Fruit fly (Drosophila melanogaster) S2 (cell line): Measurements from ENCODE around the gene Sid.
A peak's percentile ranks its signal among the peaks of the same experiment; 100 is the strongest.

Experiments
- CG8478 ChIP-seq: fragments of >200 bp; optimal IDR thresholded peaks from 2 replicates; lab custom pipeline; 2018
- CTCF ChIP-seq, 2 experiments: fragments of >200 bp; optimal IDR thresholded peaks; 2 replicates each; lab custom pipeline; 2018

Sid gene

DNA sequence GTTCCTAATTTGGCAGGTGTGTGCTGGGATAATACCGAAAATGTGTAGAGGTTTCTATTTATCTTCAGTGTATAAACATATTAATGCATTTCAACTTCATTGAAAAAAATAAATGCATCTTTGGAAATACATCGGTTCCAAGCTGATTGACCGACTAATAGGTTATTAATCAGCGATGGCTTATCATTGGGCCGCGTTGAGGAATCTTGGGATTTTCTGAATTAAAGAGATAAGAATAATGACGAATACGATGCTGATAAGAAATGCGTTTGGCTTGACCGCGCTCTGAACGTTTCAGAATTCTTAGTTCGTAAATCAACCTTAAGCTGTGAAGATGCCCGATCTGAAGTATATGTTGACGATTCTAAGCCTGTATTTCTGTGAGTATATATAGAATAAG lies at the start of gene Sid:
TSS of gene Sid (plus strand) at position 301 of the 400 bp plus-strand sequence.
- TF ChIP-seq CG8478 (no peak), CTCF (optimal IDR thresholded peaks at IDR 0.05; lab: Kevin White, UChicago) (no peak)

dm6 chr3R:28620813-28621212 lies 49.7 kb upstream of the Sid start:
- TF ChIP-seq CG8478 (no peak), CTCF (optimal IDR thresholded peaks at IDR 0.05; lab: Kevin White, UChicago) (no peak)

DNA sequence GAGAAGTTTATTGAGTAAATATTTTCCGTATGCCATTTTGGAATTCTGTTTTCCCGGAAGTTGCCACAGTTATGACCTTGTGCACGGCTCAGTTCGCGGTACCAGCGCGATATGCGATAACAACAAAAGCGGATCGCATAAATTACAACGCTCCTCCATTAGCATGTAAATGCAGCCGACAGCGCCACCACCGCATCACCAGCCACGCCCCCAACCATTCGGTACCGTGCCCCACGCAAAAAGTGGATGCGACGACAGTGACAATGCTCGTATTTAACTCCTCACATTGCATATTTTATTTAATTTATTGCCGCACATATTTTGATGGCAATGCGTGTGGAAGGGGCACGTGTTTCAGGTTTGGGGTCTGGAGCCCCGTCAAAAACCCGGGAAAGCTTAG lies 47.4 kb upstream of the Sid start:
- TF ChIP-seq CG8478 (no peak), CTCF (optimal IDR thresholded peaks at IDR 0.05; lab: Kevin White, UChicago) (no peak)

DNA sequence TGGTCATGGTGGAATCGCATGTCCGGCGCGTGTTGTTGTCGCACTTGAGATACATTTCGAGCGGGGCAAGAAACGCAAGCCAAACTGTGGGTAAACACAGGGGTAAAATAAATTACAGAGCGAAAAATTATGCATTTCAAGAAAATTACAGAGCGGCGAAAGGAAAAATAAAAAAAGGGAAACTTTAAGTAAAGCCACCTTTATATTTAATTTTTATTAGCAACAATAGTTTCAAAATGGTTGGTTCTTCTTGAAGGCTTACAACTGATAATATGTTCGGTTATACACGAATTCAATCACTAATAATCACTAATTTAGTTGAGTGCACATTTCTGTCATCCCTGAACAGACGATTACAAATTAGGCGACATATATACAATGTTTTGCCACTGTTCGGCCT lies 46.9 kb upstream of the Sid start:
- TF ChIP-seq CTCF (optimal IDR thresholded peaks at IDR 0.05; lab: Kevin White, UChicago): no peak
- no peak for TF ChIP-seq CG8478

dm6 chr3R:28627267-28627666 lies 43.2 kb upstream of the Sid start:
- TF ChIP-seq CTCF (optimal IDR thresholded peaks at IDR 0.05; lab: Kevin White, UChicago): no peak
- no peak for TF ChIP-seq CG8478

dm6 chr3R:28628696-28629095 lies 41.8 kb upstream of the Sid start:
- TF ChIP-seq CG8478: no peak
- no peak for TF ChIP-seq CTCF (optimal IDR thresholded peaks at IDR 0.05; lab: Kevin White, UChicago)

- TF ChIP-seq CTCF (optimal IDR thresholded peaks at IDR 0.05; lab: Kevin White, UChicago): no peak
- no peak for TF ChIP-seq CG8478
Measured at dm6 chr3R:28629186-28629979, 41.1 kb upstream of the Sid start.

DNA sequence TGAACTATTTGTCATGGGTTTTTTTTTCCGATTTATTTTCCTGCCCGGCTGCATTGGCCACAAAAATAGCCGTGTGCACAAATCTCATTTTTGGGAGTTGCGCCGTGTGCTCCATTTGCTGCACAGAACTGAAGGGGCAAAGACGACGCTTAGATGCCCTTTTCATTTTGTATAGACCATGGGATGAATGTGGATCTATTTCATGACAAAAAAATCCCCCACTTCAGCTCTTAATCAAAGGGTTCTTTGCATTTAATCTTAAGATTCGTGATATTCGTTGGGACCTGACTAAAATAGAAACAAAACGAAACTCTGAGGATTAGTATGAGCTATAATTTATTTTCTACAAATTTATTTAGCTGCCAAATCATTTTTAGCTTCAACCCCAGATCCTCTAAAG lies 40.4 kb upstream of the Sid start:
- TF ChIP-seq CTCF (optimal IDR thresholded peaks at IDR 0.05; lab: Kevin White, UChicago): no peak
- TF ChIP-seq CG8478: no peak

dm6 chr3R:28630861-28631260 lies 39.6 kb upstream of the Sid start:
- TF ChIP-seq CTCF (optimal IDR thresholded peaks at IDR 0.05; lab: Kevin White, UChicago): no peak
- no peak for TF ChIP-seq CG8478

dm6 chr3R:28631753-28632152 lies 38.8 kb upstream of the Sid start:
- TF ChIP-seq CG8478 (no peak), CTCF (optimal IDR thresholded peaks at IDR 0.05; lab: Kevin White, UChicago) (no peak)

DNA sequence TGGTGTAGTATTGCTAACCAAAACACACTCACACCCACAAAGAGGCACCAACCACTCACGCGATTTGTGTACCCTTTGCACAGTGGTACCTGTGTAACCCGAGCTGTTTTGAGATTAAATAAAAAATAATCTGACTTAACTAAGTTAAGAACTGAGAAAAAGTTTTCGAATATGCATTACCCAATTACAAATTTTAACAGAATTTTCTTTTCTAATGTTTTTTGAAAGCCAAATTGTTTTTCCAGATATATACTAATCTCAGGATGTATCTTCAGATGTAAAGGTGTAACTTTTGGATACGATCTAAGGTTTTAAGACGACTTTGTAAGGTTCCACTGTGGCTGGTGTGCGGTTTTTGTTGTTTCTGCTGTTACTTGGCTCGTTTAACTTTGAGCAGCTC lies 36.8 kb upstream of the Sid start:
- no peak for TF ChIP-seq CG8478
- TF ChIP-seq CTCF (optimal IDR thresholded peaks at IDR 0.05; lab: Kevin White, UChicago): no peak

DNA sequence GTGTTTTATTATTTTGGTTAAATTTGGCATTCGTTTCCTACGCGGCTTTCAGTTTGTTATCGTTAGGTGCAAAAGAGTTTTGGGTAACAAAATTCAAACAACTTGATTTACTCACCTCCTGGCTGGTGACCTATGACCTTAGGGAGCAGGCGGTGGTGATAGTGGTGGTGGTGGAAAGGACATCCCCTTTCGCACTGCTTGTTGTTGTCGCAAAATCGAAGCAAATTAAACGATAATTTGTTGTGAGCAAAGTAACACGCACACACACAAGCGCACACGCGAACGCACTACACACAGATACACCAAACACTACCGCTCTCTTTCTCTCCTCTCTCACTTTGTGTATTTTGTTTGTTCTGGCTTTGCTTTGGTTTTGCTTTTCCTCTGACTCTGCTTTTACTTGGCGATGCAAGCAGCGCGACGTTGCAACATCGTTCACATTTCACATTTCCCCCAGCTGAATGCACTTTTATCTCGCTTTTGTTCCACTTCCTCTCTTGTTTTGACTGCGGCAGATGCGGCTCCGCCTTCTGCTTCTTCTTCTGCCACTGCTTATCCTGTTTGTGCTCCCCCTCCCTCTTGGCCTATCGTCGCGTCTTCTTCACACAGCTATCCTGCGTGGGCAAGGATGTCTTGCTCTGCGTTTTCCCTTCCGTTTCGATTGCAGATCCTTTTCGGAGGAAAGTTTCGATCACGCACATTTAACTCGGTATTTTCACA lies 36.1 kb upstream of the Sid start:
- TF ChIP-seq CG8478: no peak
- TF ChIP-seq CTCF (optimal IDR thresholded peaks at IDR 0.05; lab: Kevin White, UChicago): no peak

DNA sequence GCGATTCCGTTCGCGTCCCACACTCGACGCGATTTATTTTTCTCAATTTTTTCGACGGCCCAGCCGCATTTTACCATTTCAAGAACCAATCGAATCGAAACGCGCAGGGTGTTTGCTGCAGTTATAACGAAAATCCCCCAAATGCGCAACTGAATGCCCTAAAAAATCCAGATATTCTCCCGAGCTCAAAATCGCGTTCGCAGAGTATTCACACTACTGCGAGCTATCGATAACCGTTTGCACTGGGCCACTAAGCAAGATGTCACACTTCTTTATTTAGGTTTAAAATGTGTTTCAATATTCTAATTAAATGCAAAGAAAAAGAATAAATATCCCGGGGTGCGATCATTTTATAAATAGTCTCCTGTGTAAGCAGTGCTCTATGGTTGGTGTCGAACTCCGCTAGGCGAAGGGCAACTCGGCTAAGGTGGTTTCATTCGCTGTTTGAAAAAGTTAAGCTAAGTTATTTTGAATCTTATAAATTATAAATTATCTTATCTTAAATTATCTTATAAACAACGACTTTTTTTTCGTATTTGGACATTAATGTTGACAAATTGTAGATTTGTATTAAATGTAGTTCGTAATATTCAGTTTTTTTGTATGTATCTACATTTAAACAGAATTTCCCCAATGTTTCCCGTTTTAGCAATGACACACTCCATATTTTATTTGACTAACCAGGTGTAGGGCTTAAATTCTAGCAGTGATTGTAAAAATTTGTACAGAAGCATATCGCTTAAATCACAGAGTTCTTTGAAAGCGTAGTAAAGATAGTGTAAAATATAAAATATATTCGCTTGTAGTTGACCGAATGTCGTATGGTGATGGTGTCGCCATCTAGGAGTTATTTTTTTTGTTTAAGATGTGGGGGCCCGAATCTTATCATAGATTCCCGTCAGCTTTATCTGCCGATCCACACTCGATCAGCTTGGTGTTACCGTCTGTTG lies 35.2 kb upstream of the Sid start, which contains the start of gene CG10011:
TSS of gene CG10011 (minus strand) at position 119 of the 950 bp plus-strand sequence.
- TF ChIP-seq CG8478 (no peak), CTCF (optimal IDR thresholded peaks at IDR 0.05; lab: Kevin White, UChicago) (peak; percentile 88 to 90)

DNA sequence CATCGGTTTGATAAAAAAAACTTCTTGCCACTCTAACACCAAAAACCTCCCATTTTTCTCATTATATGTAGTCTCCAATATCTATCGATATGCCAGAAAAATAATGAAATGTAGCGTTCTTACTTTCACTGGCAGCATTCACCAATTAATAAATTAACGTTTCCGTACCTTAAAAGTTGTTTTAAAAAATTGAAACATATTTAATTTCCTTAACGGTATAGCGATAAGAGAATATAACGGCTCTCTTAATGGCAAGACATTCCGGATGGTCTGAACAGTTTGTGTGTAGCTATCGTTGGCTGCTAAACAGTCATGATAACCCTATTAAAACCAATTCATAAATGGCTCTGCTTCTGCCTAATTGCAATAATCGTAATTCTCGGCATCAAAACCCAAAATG lies 34.4 kb upstream of the Sid start, which contains the start of gene CG9988:
TSS of gene CG9988 (plus strand) at position 301 of the 400 bp plus-strand sequence.
- TF ChIP-seq CG8478 (no peak), CTCF (optimal IDR thresholded peaks at IDR 0.05; lab: Kevin White, UChicago) (no peak)

dm6 chr3R:28642791-28643190 lies 27.7 kb upstream of the Sid start, which contains the start of gene CG14062:
Gene CG14062, minus strand, starts transcription at chr3R:28642891.
- TF ChIP-seq CG8478: no peak
- no peak for TF ChIP-seq CTCF (optimal IDR thresholded peaks at IDR 0.05; lab: Kevin White, UChicago)
